Worm (Caenorhabditis elegans): ENCODE data around the gene Y44A6D.3.

The Y44A6D.3 gene

ce11 chrV:20797918-20798317 is 5.7 kb upstream of the Y44A6D.3 start, which contains the start of gene sdf-9:
Gene sdf-9, plus strand, starts transcription at chrV:20798218.
- TF ChIP-seq nhr-237 (tag; optimal IDR thresholded peaks at IDR 0.05) (no peak), hlh-1 (tag; optimal IDR thresholded peaks at IDR 0.05) (no peak), sem-2 (GFP tag; optimal IDR thresholded peaks at IDR 0.05) (no peak), snpc-4 (tag; optimal IDR thresholded peaks at IDR 0.05) (no peak), M03D4.4 (tag; optimal IDR thresholded peaks at IDR 0.05) (no peak), elt-3 (tag; optimal IDR thresholded peaks at IDR 0.05) (no peak), mep-1 (tag; optimal IDR thresholded peaks at IDR 0.05) (no peak), ztf-11 (tag; optimal IDR thresholded peaks at IDR 0.05) (no peak), unc-62 (GFP tag; optimal IDR thresholded peaks at IDR 0.05) (no peak), lin-32 (GFP tag; optimal IDR thresholded peaks at IDR 0.05) (no peak), bed-3 (GFP tag; optimal IDR thresholded peaks at IDR 0.05) (no peak), ham-2 (GFP tag; optimal IDR thresholded peaks at IDR 0.05) (no peak)

- no peak for TF ChIP-seq nhr-76 (tag; optimal IDR thresholded peaks at IDR 0.05)
- no peak for TF ChIP-seq mab-5 (tag; optimal IDR thresholded peaks at IDR 0.05)
- TF ChIP-seq ceh-43 (GFP tag; optimal IDR thresholded peaks at IDR 0.05): no peak
- peak; percentile 41 for TF ChIP-seq drap-1 (GFP tag; optimal IDR thresholded peaks at IDR 0.05)
- no peak for TF ChIP-seq tbx-8 (GFP tag; optimal IDR thresholded peaks at IDR 0.05)
- peak; percentile 18 for TF ChIP-seq unc-62 (GFP tag; optimal IDR thresholded peaks at IDR 0.05)
- TF ChIP-seq unc-120 (tag; optimal IDR thresholded peaks at IDR 0.05; ENCODE audit: poor library complexity, severe bottlenecking): peak; percentile 72
- peak; percentile 93 for TF ChIP-seq hlh-1 (tag; optimal IDR thresholded peaks at IDR 0.05)
These were observed 1.5 kb upstream of the Y44A6D.3 start for ce11 chrV:20793761-20794160.

- TF ChIP-seq unc-39 (tag; optimal IDR thresholded peaks at IDR 0.05): no peak
- TF ChIP-seq zip-8 (tag; optimal IDR thresholded peaks at IDR 0.05): no peak
- TF ChIP-seq mls-2 (tag; optimal IDR thresholded peaks at IDR 0.05): no peak
- TF ChIP-seq unc-62 (GFP tag; optimal IDR thresholded peaks at IDR 0.05): no peak
- TF ChIP-seq nhr-12 (tag; optimal IDR thresholded peaks at IDR 0.05): no peak
- no peak for TF ChIP-seq sem-2 (GFP tag; optimal IDR thresholded peaks at IDR 0.05)
- no peak for TF ChIP-seq nhr-2 (tag; optimal IDR thresholded peaks at IDR 0.05)
- no peak for TF ChIP-seq hlh-1 (tag; optimal IDR thresholded peaks at IDR 0.05)
- TF ChIP-seq tbx-8 (GFP tag; optimal IDR thresholded peaks at IDR 0.05): no peak
- TF ChIP-seq ceh-39 (tag; optimal IDR thresholded peaks at IDR 0.05): no peak
- no peak for TF ChIP-seq unc-120 (tag; optimal IDR thresholded peaks at IDR 0.05; ENCODE audit: poor library complexity, severe bottlenecking)
- no peak for TF ChIP-seq nhr-237 (tag; optimal IDR thresholded peaks at IDR 0.05)
- no peak for TF ChIP-seq blmp-1 (tag; optimal IDR thresholded peaks at IDR 0.05)
- no peak for TF ChIP-seq snpc-4 (tag; optimal IDR thresholded peaks at IDR 0.05)
- no peak for TF ChIP-seq lin-13 (tag; optimal IDR thresholded peaks at IDR 0.05)
- no peak for TF ChIP-seq elt-3 (tag; optimal IDR thresholded peaks at IDR 0.05)
- no peak for TF ChIP-seq bed-3 (GFP tag; optimal IDR thresholded peaks at IDR 0.05)
These were observed 1.6 kb downstream of the Y44A6D.3 start for ce11 chrV:20790616-20791015.

- TF ChIP-seq tbx-8 (GFP tag; optimal IDR thresholded peaks at IDR 0.05) (no peak), ceh-83 (GFP tag; optimal IDR thresholded peaks at IDR 0.05) (no peak), blmp-1 (tag; optimal IDR thresholded peaks at IDR 0.05) (no peak), flh-1 (GFP tag; optimal IDR thresholded peaks at IDR 0.05) (no peak), snpc-4 (tag; optimal IDR thresholded peaks at IDR 0.05) (no peak), lin-32 (GFP tag; optimal IDR thresholded peaks at IDR 0.05) (no peak), drap-1 (GFP tag; optimal IDR thresholded peaks at IDR 0.05) (peak; percentile 39)
These were observed 2.2 kb downstream of the Y44A6D.3 start, which contains the start of gene Y44A6D.1 for ce11 chrV:20790011-20790410. Gene Y44A6D.1, minus strand, starts transcription at chrV:20790033.

- TF ChIP-seq pha-4 (tag; optimal IDR thresholded peaks at IDR 0.05): no peak
- TF ChIP-seq nhr-76 (tag; optimal IDR thresholded peaks at IDR 0.05): no peak
- no peak for TF ChIP-seq blmp-1 (tag; optimal IDR thresholded peaks at IDR 0.05)
- no peak for TF ChIP-seq ceh-39 (tag; optimal IDR thresholded peaks at IDR 0.05)
- TF ChIP-seq ceh-83 (GFP tag; optimal IDR thresholded peaks at IDR 0.05): no peak
- peak; percentile 88 for TF ChIP-seq ces-1 (GFP tag; optimal IDR thresholded peaks at IDR 0.05)
- TF ChIP-seq mls-2 (tag; optimal IDR thresholded peaks at IDR 0.05): no peak
- no peak for TF ChIP-seq snpc-4 (tag; optimal IDR thresholded peaks at IDR 0.05)
- TF ChIP-seq sem-2 (GFP tag; optimal IDR thresholded peaks at IDR 0.05): no peak
- no peak for TF ChIP-seq nhr-237 (tag; optimal IDR thresholded peaks at IDR 0.05)
- TF ChIP-seq nhr-2 (tag; optimal IDR thresholded peaks at IDR 0.05): no peak
- TF ChIP-seq M03D4.4 (tag; optimal IDR thresholded peaks at IDR 0.05): no peak
- TF ChIP-seq unc-120 (tag; optimal IDR thresholded peaks at IDR 0.05; ENCODE audit: poor library complexity, severe bottlenecking): no peak
- TF ChIP-seq drap-1 (GFP tag; optimal IDR thresholded peaks at IDR 0.05): peak; percentile 41
These were observed 3.1 kb downstream of the Y44A6D.3 start, which contains the start of gene tpan-1 for ce11 chrV:20789105-20789504. Gene tpan-1, plus strand, starts transcription at chrV:20789502.

Data from whole organism, mixed stage, embryonic.